Worm (Caenorhabditis elegans) whole organism, midembryonic: Measurements from ENCODE around the gene W08F4.10.
A peak's percentile ranks its signal among the peaks of the same experiment; 100 is the strongest.

Experiments used
- T22C8.4 ChIP-seq: fragments of 200-800 bp; sonication (Bioruptor generic); IDR thresholded peaks from 2 replicates; pipeline ENCODE4 v1.3.6; 2022; ENCODE audit warnings: missing genetic modification characterization, missing compliant biosample characterization
- cog-1 ChIP-seq: sonication (generic microtip); optimal IDR thresholded peaks from 2 replicates; lab custom pipeline; 2016; ENCODE audit warnings: missing genetic modification characterization, missing compliant biosample characterization
- flt-1 ChIP-seq: fragments of 200-800 bp; sonication (Bioruptor generic); IDR thresholded peaks from 2 replicates; pipeline ENCODE4 v1.3.6; 2022; ENCODE audit warnings: missing genetic modification characterization, missing compliant biosample characterization
- klf-2 ChIP-seq: fragments of 200-800 bp; sonication (Bioruptor generic); conservative IDR thresholded peaks from 2 replicates; pipeline ENCODE4 v1.3.6; 2022; ENCODE audit warnings: missing genetic modification reagents, missing genetic modification characterization, missing compliant biosample characterization
- med-1 ChIP-seq: sonication (generic microtip); optimal IDR thresholded peaks from 2 replicates; lab custom pipeline; 2017; ENCODE audit warnings: missing genetic modification characterization, mild to moderate bottlenecking, missing compliant biosample characterization, antibody characterized with exemption, missing genetic modification reagents; ENCODE audit not compliant: insufficient read depth
- ref-1 ChIP-seq: fragments of 200-800 bp; sonication (Bioruptor generic); conservative IDR thresholded peaks from 2 replicates; pipeline ENCODE4 v1.3.6; 2022; ENCODE audit warnings: missing genetic modification reagents, missing genetic modification characterization, missing compliant biosample characterization
- tab-1 ChIP-seq: fragments of 200-800 bp; sonication (Bioruptor generic); IDR thresholded peaks from 2 replicates; pipeline ENCODE4 v1.3.6; 2022; ENCODE audit warnings: missing genetic modification characterization, missing compliant biosample characterization
- ztf-23 ChIP-seq: fragments of 200-800 bp; sonication (Bioruptor generic); IDR thresholded peaks from 2 replicates; pipeline ENCODE4 v1.3.6; 2022; ENCODE audit warnings: missing genetic modification reagents, missing genetic modification characterization, missing compliant biosample characterization
- ztf-29 ChIP-seq: fragments of 200-800 bp; sonication (Bioruptor generic); IDR thresholded peaks from 2 replicates; pipeline ENCODE4 v1.3.6; 2022; ENCODE audit warnings: missing genetic modification reagents, missing genetic modification characterization, missing compliant biosample characterization

Gene W08F4.10

DNA sequence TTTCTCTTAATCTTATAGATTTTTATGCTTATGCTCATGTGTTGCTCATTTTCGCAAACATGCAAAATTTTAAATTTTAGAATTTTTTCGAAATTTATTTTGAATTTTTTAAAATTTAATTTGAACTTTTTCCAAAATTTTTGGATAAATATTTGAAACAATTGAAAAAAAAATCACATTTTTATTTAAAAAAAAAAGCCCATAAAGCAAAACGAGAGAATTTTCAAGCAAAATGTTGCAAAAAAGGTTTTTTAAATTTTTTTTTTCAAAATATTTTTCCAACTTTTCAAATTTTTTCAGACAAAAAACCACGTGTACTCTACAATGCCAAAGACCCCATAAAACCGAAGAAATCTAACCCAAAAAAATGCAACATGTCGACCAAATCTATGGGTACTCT, 34.8 kb downstream of the W08F4.10 start, which contains the start of the genes C09E8.1 and C09E8.6:
C09E8.1 (plus strand) TSS at position 301 of the 400 bp plus-strand sequence.
C09E8.6 (plus strand) TSS at position 313 of the 400 bp plus-strand sequence.
- TF ChIP-seq ztf-23 (GFP tag; lab: Robert Waterston, UW): no peak
- no peak for TF ChIP-seq tab-1 (GFP tag; lab: Robert Waterston, UW)
- no peak for TF ChIP-seq flt-1 (GFP tag; lab: Robert Waterston, UW)
- no peak for TF ChIP-seq cog-1
- TF ChIP-seq ref-1: no peak
- TF ChIP-seq klf-2 (GFP tag; lab: Robert Waterston, UW): no peak
- no peak for TF ChIP-seq T22C8.4 (GFP tag; lab: Robert Waterston, UW)
- TF ChIP-seq ztf-29 (GFP tag; lab: Robert Waterston, UW): no peak
- TF ChIP-seq med-1 (GFP tag; lab: Kevin White, UChicago): no peak

ce11 chrII:555371-555770, 35.6 kb downstream of the W08F4.10 start:
- TF ChIP-seq ztf-29 (GFP tag; lab: Robert Waterston, UW) (no peak), T22C8.4 (GFP tag; lab: Robert Waterston, UW) (peak; percentile 52)

- no peak for TF ChIP-seq cog-1
- TF ChIP-seq ztf-23 (GFP tag; lab: Robert Waterston, UW): no peak
- TF ChIP-seq klf-2 (GFP tag; lab: Robert Waterston, UW): no peak
- TF ChIP-seq tab-1 (GFP tag; lab: Robert Waterston, UW): no peak
- TF ChIP-seq T22C8.4 (GFP tag; lab: Robert Waterston, UW): no peak
- no peak for TF ChIP-seq flt-1 (GFP tag; lab: Robert Waterston, UW)
- no peak for TF ChIP-seq med-1 (GFP tag; lab: Kevin White, UChicago)
- TF ChIP-seq ztf-29 (GFP tag; lab: Robert Waterston, UW): no peak
- no peak for TF ChIP-seq ref-1
These were observed 39.6 kb downstream of the W08F4.10 start, which contains the start of gene lips-7 for ce11 chrII:551245-551904. Gene lips-7, plus strand, starts transcription at chrII:551854.

ce11 chrII:549501-549900, 41.5 kb downstream of the W08F4.10 start:
- TF ChIP-seq tab-1 (GFP tag; lab: Robert Waterston, UW): no peak
- no peak for TF ChIP-seq ztf-23 (GFP tag; lab: Robert Waterston, UW)
- no peak for TF ChIP-seq cog-1
- TF ChIP-seq klf-2 (GFP tag; lab: Robert Waterston, UW): no peak
- TF ChIP-seq flt-1 (GFP tag; lab: Robert Waterston, UW): no peak
- TF ChIP-seq ref-1: no peak
- no peak for TF ChIP-seq ztf-29 (GFP tag; lab: Robert Waterston, UW)
- no peak for TF ChIP-seq T22C8.4 (GFP tag; lab: Robert Waterston, UW)
- TF ChIP-seq med-1 (GFP tag; lab: Kevin White, UChicago): no peak

- TF ChIP-seq klf-2 (GFP tag; lab: Robert Waterston, UW) (no peak), ref-1 (no peak), T22C8.4 (GFP tag; lab: Robert Waterston, UW) (no peak), ztf-23 (GFP tag; lab: Robert Waterston, UW) (no peak), med-1 (GFP tag; lab: Kevin White, UChicago) (no peak), tab-1 (GFP tag; lab: Robert Waterston, UW) (no peak), ztf-29 (GFP tag; lab: Robert Waterston, UW) (no peak)
These were observed 44.6 kb downstream of the W08F4.10 start, which contains the start of gene mlt-10 for ce11 chrII:546405-546804. Gene mlt-10, plus strand, starts transcription at chrII:546705.

ce11 chrII:542416-542815, 48.6 kb downstream of the W08F4.10 start:
- TF ChIP-seq klf-2 (GFP tag; lab: Robert Waterston, UW) (no peak), flt-1 (GFP tag; lab: Robert Waterston, UW) (0 out of 2 replicates have a peak, but pooled peaks have one; percentile 14), ztf-23 (GFP tag; lab: Robert Waterston, UW) (no peak), med-1 (GFP tag; lab: Kevin White, UChicago) (no peak), cog-1 (no peak)
